Fruit fly (Drosophila melanogaster) whole organism, embryonic: ENCODE measurements around the gene corolla.

Experiments used
- Abd-B ChIP-seq: fragments of 200-800 bp; sonication (Bioruptor generic); optimal IDR thresholded peaks from 2 replicates; lab custom pipeline; 2018; ENCODE audit warnings: missing biosample characterization, mild to moderate bottlenecking, missing genetic modification characterization, moderate library complexity
- Asciz ChIP-seq: fragments of 200-800 bp; sonication (Bioruptor generic); optimal IDR thresholded peaks from 2 replicates; lab custom pipeline; 2017; ENCODE audit warnings: missing biosample characterization, mild to moderate bottlenecking, missing genetic modification characterization, missing genetic modification reagents
- Awh ChIP-seq: fragments of 200-800 bp; sonication (Bioruptor generic); IDR thresholded peaks from 2 replicates; pipeline ENCODE4, ENCODE4 v1.3.6; 2022; ENCODE audit warnings: missing biosample characterization, missing genetic modification characterization
- Bgb ChIP-seq: fragments of 200-800 bp; sonication (Bioruptor generic); IDR thresholded peaks from 2 replicates; pipeline ENCODE4 v1.3.6; 2022; ENCODE audit warnings: missing biosample characterization, missing genetic modification characterization; ENCODE audit not compliant: partially characterized antibody
- CG10366 ChIP-seq: fragments of 200-800 bp; sonication (Bioruptor generic); IDR thresholded peaks from 2 replicates; pipeline ENCODE4 v1.3.6; 2022; ENCODE audit warnings: missing biosample characterization, missing genetic modification characterization
- CG11247 ChIP-seq: fragments of 200-800 bp; sonication (Bioruptor generic); IDR thresholded peaks from 2 replicates; pipeline ENCODE4 v1.3.6; 2022; ENCODE audit warnings: missing biosample characterization, missing genetic modification characterization
- CG11723 ChIP-seq: fragments of 200-800 bp; sonication (Bioruptor generic); optimal IDR thresholded peaks from 2 replicates; lab custom pipeline; 2017; ENCODE audit warnings: missing biosample characterization, mild to moderate bottlenecking, missing genetic modification characterization
- CG12744 ChIP-seq: fragments of 200-800 bp; sonication (Bioruptor generic); optimal IDR thresholded peaks from 2 replicates; lab custom pipeline; 2016; ENCODE audit warnings: missing biosample characterization, missing genetic modification characterization
- CG12942 ChIP-seq: fragments of 200-800 bp; sonication (Bioruptor generic); optimal IDR thresholded peaks from 3 replicates; lab custom pipeline; 2016; ENCODE audit warnings: missing biosample characterization, missing genetic modification characterization
- CG13123 ChIP-seq: fragments of 200-800 bp; sonication (Bioruptor generic); optimal IDR thresholded peaks from 2 replicates; lab custom pipeline; 2016; ENCODE audit warnings: missing biosample characterization, missing genetic modification characterization
- CG15011 ChIP-seq: fragments of 200-800 bp; sonication (Bioruptor generic); optimal IDR thresholded peaks from 3 replicates; lab custom pipeline; 2018; ENCODE audit warnings: missing biosample characterization, mild to moderate bottlenecking, missing genetic modification characterization
- CG16779 ChIP-seq: fragments of 200-800 bp; sonication (Bioruptor generic); IDR thresholded peaks from 2 replicates; pipeline ENCODE4 v1.3.6; 2022; ENCODE audit warnings: missing biosample characterization, missing genetic modification characterization
- CG16813 ChIP-seq: fragments of 200-800 bp; sonication (Bioruptor generic); IDR thresholded peaks from 3 replicates; pipeline ENCODE4 v1.3.6; 2022; ENCODE audit warnings: missing biosample characterization, missing genetic modification characterization; ENCODE audit not compliant: partially characterized antibody
- CG18599 ChIP-seq: fragments of 200-800 bp; sonication (Bioruptor generic); optimal IDR thresholded peaks from 3 replicates; lab custom pipeline; 2017; ENCODE audit warnings: missing biosample characterization, missing genetic modification characterization, mild to moderate bottlenecking, moderate library complexity, missing genetic modification reagents
- CG2116 ChIP-seq: fragments of 200-800 bp; sonication (Bioruptor generic); optimal IDR thresholded peaks from 3 replicates; lab custom pipeline; 2018; ENCODE audit warnings: missing biosample characterization, mild to moderate bottlenecking, missing genetic modification characterization
- CG2199 ChIP-seq: fragments of 200-800 bp; sonication (Bioruptor generic); IDR thresholded peaks from 3 replicates; pipeline ENCODE4 v1.3.6; 2022; ENCODE audit warnings: missing biosample characterization, missing genetic modification characterization
- CG4328 ChIP-seq: fragments of 200-800 bp; sonication (Bioruptor generic); optimal IDR thresholded peaks from 3 replicates; lab custom pipeline; 2017; ENCODE audit warnings: missing biosample characterization, missing genetic modification reagents, missing genetic modification characterization
- CG5953 ChIP-seq: fragments of 200-800 bp; sonication (Bioruptor generic); IDR thresholded peaks from 2 replicates; pipeline ENCODE4 v1.3.6; 2022; ENCODE audit warnings: missing biosample characterization, missing genetic modification characterization
- CG6689 ChIP-seq: fragments of 200-800 bp; sonication (Bioruptor generic); IDR thresholded peaks from 2 replicates; pipeline ENCODE4 v1.3.6; 2022; ENCODE audit warnings: missing biosample characterization, missing genetic modification characterization
- CG6791 ChIP-seq: fragments of 200-800 bp; sonication (Bioruptor generic); IDR thresholded peaks from 3 replicates; pipeline ENCODE4 v1.3.6; 2022; ENCODE audit warnings: missing biosample characterization, missing genetic modification characterization; ENCODE audit not compliant: partially characterized antibody
- CG6854 ChIP-seq: fragments of 200-800 bp; sonication (Bioruptor generic); optimal IDR thresholded peaks from 3 replicates; lab custom pipeline; 2017; ENCODE audit warnings: missing biosample characterization, mild to moderate bottlenecking, missing genetic modification characterization
- CG8359 ChIP-seq: fragments of 200-800 bp; sonication (Bioruptor generic); optimal IDR thresholded peaks from 2 replicates; lab custom pipeline; 2017; ENCODE audit warnings: missing biosample characterization, mild to moderate bottlenecking, missing genetic modification characterization, borderline replicate concordance
- CG8478 ChIP-seq: fragments of >200 bp; optimal IDR thresholded peaks from 2 replicates; lab custom pipeline; 2018
- Camta ChIP-seq: fragments of 200-800 bp; sonication (Bioruptor generic); optimal IDR thresholded peaks from 2 replicates; lab custom pipeline; 2016; ENCODE audit warnings: missing biosample characterization, missing genetic modification characterization
- D ChIP-seq, 2 experiments: fragments of 200-800 bp in 1 of 2; fragments of >200 bp in 1 of 2; sonication (Bioruptor generic) in 1 of 2; optimal IDR thresholded peaks; 2 replicates in 1 of 2; 3 replicates in 1 of 2; lab custom pipeline; 2017; ENCODE audit warnings: mild to moderate bottlenecking in 1 of 2, missing biosample characterization in 1 of 2, missing genetic modification characterization in 1 of 2, missing genetic modification reagents in 1 of 2
- Doc2 ChIP-seq: fragments of 200-800 bp; sonication (Bioruptor generic); IDR thresholded peaks from 2 replicates; pipeline ENCODE4 v1.3.6; 2022; ENCODE audit warnings: missing biosample characterization, missing genetic modification characterization
- E2f1 ChIP-seq: fragments of 200-800 bp; sonication (Bioruptor generic); IDR thresholded peaks from 2 replicates; pipeline ENCODE4 v1.3.6; 2022; ENCODE audit warnings: missing biosample characterization, missing genetic modification characterization
- HLH3B ChIP-seq: fragments of 200-800 bp; sonication (Bioruptor generic); IDR thresholded peaks from 2 replicates; pipeline ENCODE4 v1.3.6; 2022; ENCODE audit warnings: missing biosample characterization, missing genetic modification characterization
- HLHmδ ChIP-seq: fragments of 200-800 bp; sonication (Bioruptor generic); optimal IDR thresholded peaks from 2 replicates; lab custom pipeline; 2018; ENCODE audit warnings: missing biosample characterization, mild to moderate bottlenecking, missing genetic modification characterization, moderate library complexity
- HmgD ChIP-seq: fragments of 200-800 bp; sonication (Bioruptor generic); optimal IDR thresholded peaks from 3 replicates; lab custom pipeline; 2016; ENCODE audit warnings: missing biosample characterization, missing genetic modification characterization
- MTF-1 ChIP-seq: fragments of 200-800 bp; sonication (Bioruptor generic); optimal IDR thresholded peaks from 2 replicates; lab custom pipeline; 2018; ENCODE audit warnings: missing biosample characterization, mild to moderate bottlenecking, missing genetic modification characterization, borderline replicate concordance
- NK7.1 ChIP-seq: fragments of 200-800 bp; sonication (Bioruptor generic); optimal IDR thresholded peaks from 3 replicates; lab custom pipeline; 2016; ENCODE audit warnings: missing biosample characterization, missing genetic modification characterization
- Side ChIP-seq: fragments of 200-800 bp; sonication (Bioruptor generic); optimal IDR thresholded peaks from 2 replicates; lab custom pipeline; 2016; ENCODE audit warnings: missing biosample characterization, missing genetic modification characterization
- Spps ChIP-seq: fragments of 200-800 bp; sonication (Bioruptor generic); optimal IDR thresholded peaks from 2 replicates; lab custom pipeline; 2018; ENCODE audit warnings: missing biosample characterization, mild to moderate bottlenecking, missing genetic modification characterization
- bsh ChIP-seq, 2 experiments: fragments of 200-800 bp; sonication (Bioruptor generic); optimal IDR thresholded peaks; 2 replicates each; lab custom pipeline; 2017 to 2018; ENCODE audit warnings: mild to moderate bottlenecking in 2 of 2, missing biosample characterization in 2 of 2, missing genetic modification characterization in 2 of 2, moderate library complexity in 1 of 2
- chn ChIP-seq: fragments of 200-800 bp; sonication (Bioruptor generic); optimal IDR thresholded peaks from 2 replicates; lab custom pipeline; 2016; ENCODE audit warnings: missing biosample characterization, missing genetic modification characterization
- crc ChIP-seq: fragments of 200-800 bp; sonication (Bioruptor generic); optimal IDR thresholded peaks from 2 replicates; lab custom pipeline; 2016; ENCODE audit warnings: missing biosample characterization, missing genetic modification characterization
- croc ChIP-seq: fragments of 200-800 bp; sonication (Bioruptor generic); conservative IDR thresholded peaks from 3 replicates; pipeline ENCODE4 v1.3.6; 2022; ENCODE audit warnings: missing biosample characterization, missing genetic modification characterization
- ewg ChIP-seq: fragments of 200-800 bp; sonication (Bioruptor generic); optimal IDR thresholded peaks from 3 replicates; lab custom pipeline; 2017; ENCODE audit warnings: mild to moderate bottlenecking, missing biosample characterization, missing genetic modification reagents, missing genetic modification characterization
- fu2 ChIP-seq: fragments of 200-800 bp; sonication (Bioruptor generic); optimal IDR thresholded peaks from 2 replicates; lab custom pipeline; 2016; ENCODE audit warnings: missing biosample characterization, missing genetic modification characterization
- hb ChIP-seq: fragments of 200-800 bp; sonication (Bioruptor generic); IDR thresholded peaks from 3 replicates; pipeline ENCODE4 v1.3.6; 2022; ENCODE audit warnings: missing biosample characterization, missing genetic modification characterization; ENCODE audit not compliant: partially characterized antibody
- hkb ChIP-seq, 2 experiments: fragments of 200-800 bp in 1 of 2; fragments of >200 bp in 1 of 2; sonication (Bioruptor generic) in 1 of 2; IDR thresholded peaks in 1 of 2; optimal IDR thresholded peaks in 1 of 2; 2 replicates each; pipeline versions ENCODE4 v1.3.6 to Lab custom; 2017 to 2022; ENCODE audit warnings: missing biosample characterization in 1 of 2, missing genetic modification characterization in 1 of 2
- jing ChIP-seq: fragments of 200-800 bp; sonication (Bioruptor generic); optimal IDR thresholded peaks from 2 replicates; lab custom pipeline; 2018; ENCODE audit warnings: missing biosample characterization, mild to moderate bottlenecking, missing genetic modification characterization
- nau ChIP-seq: fragments of 200-800 bp; sonication (Bioruptor generic); optimal IDR thresholded peaks from 3 replicates; lab custom pipeline; 2017; ENCODE audit warnings: missing biosample characterization, mild to moderate bottlenecking, missing genetic modification characterization, missing genetic modification reagents
- nom ChIP-seq: fragments of 200-800 bp; sonication (Bioruptor generic); optimal IDR thresholded peaks from 2 replicates; lab custom pipeline; 2017; ENCODE audit warnings: missing biosample characterization, missing genetic modification characterization, mild to moderate bottlenecking, moderate library complexity, missing genetic modification reagents
- pros ChIP-seq: fragments of 200-800 bp; sonication (Bioruptor generic); optimal IDR thresholded peaks from 3 replicates; lab custom pipeline; 2019; ENCODE audit warnings: missing biosample characterization, mild to moderate bottlenecking, missing genetic modification characterization, moderate library complexity
- ro ChIP-seq: fragments of 200-800 bp; sonication (Bioruptor generic); IDR thresholded peaks from 2 replicates; pipeline ENCODE4 v1.3.6; 2022; ENCODE audit warnings: missing biosample characterization, missing genetic modification characterization
- twi ChIP-seq: fragments of 200-800 bp; optimal IDR thresholded peaks from 2 replicates; lab custom pipeline; 2019; ENCODE audit warnings: missing biosample characterization, mild to moderate bottlenecking, missing genetic modification characterization, moderate library complexity

corolla gene

DNA sequence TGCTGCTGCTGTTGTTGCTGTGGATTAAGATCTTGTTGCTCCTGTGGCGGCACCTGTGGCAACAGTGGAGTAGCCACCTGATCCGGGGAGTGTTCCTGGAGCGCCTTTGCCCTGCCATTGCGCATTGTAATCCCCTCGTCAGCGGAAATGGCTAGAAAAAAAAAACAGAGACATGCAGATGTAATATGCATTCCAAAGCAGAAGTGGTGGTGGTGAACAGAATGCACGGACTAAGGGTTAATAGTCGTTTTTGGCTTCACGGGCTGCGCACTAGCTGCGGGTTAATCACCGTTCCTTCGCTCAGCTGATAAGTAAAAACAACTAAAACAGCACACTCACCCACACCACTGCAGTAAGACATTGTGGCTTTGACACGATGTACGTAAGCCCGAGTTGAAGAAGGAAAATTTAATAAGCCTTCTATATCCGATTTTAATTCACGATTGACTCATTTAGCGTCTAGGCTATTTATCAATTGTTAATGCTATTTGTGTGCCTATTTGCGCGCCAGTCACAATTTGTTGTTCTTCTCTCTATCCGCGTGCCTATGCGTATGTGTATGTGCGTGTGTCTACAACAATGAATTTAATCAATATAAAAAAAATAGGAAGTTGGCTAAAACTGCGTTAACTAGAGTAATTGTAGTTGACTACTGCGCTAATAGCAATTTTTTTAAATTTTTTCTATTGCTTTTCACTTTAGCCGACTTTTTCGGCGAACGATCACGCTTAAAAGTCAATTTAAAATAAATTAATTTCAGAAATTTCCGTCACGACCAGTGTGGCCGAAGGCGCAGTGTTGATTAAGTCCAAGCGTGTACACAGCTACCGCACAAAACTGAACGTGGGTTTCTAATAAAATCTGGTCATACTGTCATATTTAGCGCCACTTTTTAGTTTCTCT, 4.5 kb downstream of the corolla start, which contains the start of gene stas (continued):
- no peak for TF ChIP-seq fu2 (GFP tag; lab: Kevin White, UChicago)
- no peak for TF ChIP-seq CG18599
- no peak for TF ChIP-seq CG6689 (GFP tag; lab: Robert Waterston, UW)
- peak; percentile 53; the same call in 1 of the 2 replicates for TF ChIP-seq Bgb (GFP tag; lab: Robert Waterston, UW)
- no peak for TF ChIP-seq Camta (GFP tag; lab: Kevin White, UChicago)
- no peak for TF ChIP-seq HLHmδ
- TF ChIP-seq CG12942, result no peak
- no peak for TF ChIP-seq Awh (GFP tag; lab: Robert Waterston, UW)
- TF ChIP-seq Spps (tag; lab: Kevin White, UChicago), result no peak
- no peak for TF ChIP-seq CG11723
- no peak for TF ChIP-seq CG8478 (lab: Kevin White, UChicago)
- TF ChIP-seq chn, result no peak
- no peak for TF ChIP-seq jing
- no peak for TF ChIP-seq nau
- TF ChIP-seq crc (GFP tag; lab: Kevin White, UChicago), result no peak
- TF ChIP-seq Side (GFP tag; lab: Kevin White, UChicago), result no peak
- no peak for TF ChIP-seq twi (tag; lab: Kevin White, UChicago)
- no peak for TF ChIP-seq CG10366
- TF ChIP-seq CG6791 (GFP tag; lab: Robert Waterston, UW), result peak; percentile 29; the same call in 2 of the 3 replicates
- TF ChIP-seq NK7.1, result no peak
- TF ChIP-seq CG15011 (GFP tag; lab: Kevin White, UChicago), result no peak
- TF ChIP-seq CG13123 (GFP tag; lab: Kevin White, UChicago), result no peak
- no peak for TF ChIP-seq MTF-1
- no peak for TF ChIP-seq HLH3B (GFP tag; lab: Robert Waterston, UW)
- TF ChIP-seq CG2116 (GFP tag; lab: Kevin White, UChicago), result peak; percentile 47
- TF ChIP-seq CG12744 (GFP tag; lab: Kevin White, UChicago), result no peak
- no peak for TF ChIP-seq CG5953 (GFP tag; lab: Robert Waterston, UW)
- TF ChIP-seq nom, result peak; percentile 37
- no peak for TF ChIP-seq CG16779 (GFP tag; lab: Robert Waterston, UW)
- no peak for TF ChIP-seq bsh (GFP tag; optimal IDR thresholded peaks at IDR 0.05; lab: Kevin White, UChicago)
- TF ChIP-seq ro (GFP tag; lab: Robert Waterston, UW), result no peak
- no peak for TF ChIP-seq CG4328
- no peak for TF ChIP-seq CG11247 (GFP tag; lab: Robert Waterston, UW)
- TF ChIP-seq Asciz (GFP tag; lab: Kevin White, UChicago), result no peak
- no peak for TF ChIP-seq ewg (GFP tag; lab: Kevin White, UChicago)
- TF ChIP-seq pros (GFP tag; lab: Kevin White, UChicago), result no peak
- no peak for TF ChIP-seq CG6854 (GFP tag; lab: Kevin White, UChicago)
- no peak for TF ChIP-seq Doc2 (GFP tag; lab: Robert Waterston, UW)
- TF ChIP-seq CG8359 (GFP tag; lab: Kevin White, UChicago), result no peak
- TF ChIP-seq hkb (optimal IDR thresholded peaks at IDR 0.05; lab: Kevin White, UChicago), result no peak
- TF ChIP-seq hkb (GFP tag; IDR thresholded peaks at IDR 0.05; lab: Robert Waterston, UW), result no peak
- no peak for TF ChIP-seq hb
- no peak for TF ChIP-seq E2f1 (GFP tag; lab: Robert Waterston, UW)
- TF ChIP-seq D (optimal IDR thresholded peaks at IDR 0.05; lab: Kevin White, UChicago), result no peak
- no peak for TF ChIP-seq D (GFP tag; optimal IDR thresholded peaks at IDR 0.05; lab: Kevin White, UChicago)
- 0 out of 3 replicates have a peak, but pooled peaks have one; percentile 7 for TF ChIP-seq CG16813 (GFP tag; lab: Robert Waterston, UW)
- TF ChIP-seq HmgD (GFP tag; lab: Kevin White, UChicago), result no peak
- no peak for TF ChIP-seq croc (GFP tag; lab: Robert Waterston, UW)
- no peak for TF ChIP-seq CG2199 (GFP tag; lab: Robert Waterston, UW)
- TF ChIP-seq Abd-B (GFP tag; lab: Kevin White, UChicago), result no peak
